Worm (Caenorhabditis elegans): ENCODE results near the gene cutl-24.

cutl-24 gene

DNA sequence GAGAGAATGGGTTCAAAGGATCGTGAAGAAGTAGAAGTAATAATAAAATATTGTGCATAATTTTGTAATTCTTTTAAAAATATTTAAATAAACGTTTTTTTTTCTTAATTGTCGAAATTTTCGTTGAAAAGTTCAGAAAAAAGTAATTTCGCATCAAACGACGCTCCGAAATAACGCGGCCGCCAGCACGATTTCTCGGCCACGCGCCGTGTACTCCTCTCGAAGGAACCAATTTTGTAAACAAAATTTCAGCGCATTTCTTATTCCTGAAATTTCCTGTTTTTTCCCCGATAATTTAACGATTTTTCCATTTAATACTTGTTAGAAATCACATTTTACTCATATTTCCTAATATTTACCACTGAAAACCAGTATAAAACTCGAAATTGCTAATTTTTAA is 27.2 kb downstream of the cutl-24 start, which contains the start of gene Y38C1AA.12 (continued):
- peak; percentile 71 for TF ChIP-seq ceh-34 (tag; optimal IDR thresholded peaks at IDR 0.05)
- no peak for TF ChIP-seq ceh-9 (tag; optimal IDR thresholded peaks at IDR 0.05)
- TF ChIP-seq ceh-2 (tag; optimal IDR thresholded peaks at IDR 0.05), result peak; percentile 86
- TF ChIP-seq C38D4.7 (GFP tag; optimal IDR thresholded peaks at IDR 0.05), result no peak
- peak; percentile 65 for TF ChIP-seq ceh-14 (tag; optimal IDR thresholded peaks at IDR 0.05)
- peak; percentile 51 for TF ChIP-seq ttx-3 (tag; optimal IDR thresholded peaks at IDR 0.05)
- TF ChIP-seq pha-4 (tag; optimal IDR thresholded peaks at IDR 0.05), result no peak
- peak; percentile 90 for TF ChIP-seq tbx-2 (tag; optimal IDR thresholded peaks at IDR 0.05)
- no peak for TF ChIP-seq dve-1 (tag; optimal IDR thresholded peaks at IDR 0.05)
- no peak for TF ChIP-seq ceh-24 (tag; optimal IDR thresholded peaks at IDR 0.05)
- TF ChIP-seq ahr-1 (tag; optimal IDR thresholded peaks at IDR 0.05), result peak; percentile 65
- peak; percentile 44 for TF ChIP-seq hlh-15 (tag; optimal IDR thresholded peaks at IDR 0.05)
- no peak for TF ChIP-seq nhr-232 (tag; optimal IDR thresholded peaks at IDR 0.05)
- TF ChIP-seq ceh-22 (tag; optimal IDR thresholded peaks at IDR 0.05), result no peak
- TF ChIP-seq ref-2 (tag; optimal IDR thresholded peaks at IDR 0.05), result peak; percentile 89
- no peak for TF ChIP-seq ama-1 (optimal IDR thresholded peaks at IDR 0.05)
- no peak for TF ChIP-seq sox-4 (tag; optimal IDR thresholded peaks at IDR 0.05)
- TF ChIP-seq pat-9 (tag; optimal IDR thresholded peaks at IDR 0.05), result no peak
- TF ChIP-seq ceh-30 (tag; optimal IDR thresholded peaks at IDR 0.05), result no peak
- TF ChIP-seq ceh-31 (tag; optimal IDR thresholded peaks at IDR 0.05), result peak; percentile 93
- no peak for TF ChIP-seq gmeb-2 (tag; optimal IDR thresholded peaks at IDR 0.05)
- no peak for TF ChIP-seq Y22D7AL.16 (tag; optimal IDR thresholded peaks at IDR 0.05)
- TF ChIP-seq nhr-11 (tag; optimal IDR thresholded peaks at IDR 0.05), result no peak

DNA sequence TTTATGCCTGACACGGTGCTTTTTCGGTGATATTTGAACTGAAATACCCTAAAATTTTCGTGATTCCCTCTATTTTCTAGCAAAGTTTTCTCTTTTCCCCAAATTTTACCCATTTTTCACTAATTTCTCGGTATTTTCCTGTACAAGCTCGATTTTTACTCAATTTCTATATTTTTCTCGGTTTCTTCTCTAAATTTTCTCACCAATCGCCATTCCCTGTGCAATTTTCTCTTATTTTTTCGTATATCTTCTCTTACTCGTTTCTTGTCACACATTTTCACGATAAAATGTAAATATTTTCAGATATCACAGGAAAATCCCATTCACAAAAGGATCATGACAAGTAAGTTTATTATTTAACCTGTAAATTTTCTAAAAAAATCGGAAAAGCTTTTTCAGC is 29.6 kb downstream of the cutl-24 start, which contains the start of gene csn-3:
Gene csn-3, plus strand, starts transcription at position 301 of the 400 bp plus-strand sequence.
- TF ChIP-seq C08G9.2 (tag; optimal IDR thresholded peaks at IDR 0.05), result no peak
- no peak for TF ChIP-seq unc-55 (GFP tag; optimal IDR thresholded peaks at IDR 0.05)
- no peak for TF ChIP-seq hlh-15 (tag; optimal IDR thresholded peaks at IDR 0.05)

DNA sequence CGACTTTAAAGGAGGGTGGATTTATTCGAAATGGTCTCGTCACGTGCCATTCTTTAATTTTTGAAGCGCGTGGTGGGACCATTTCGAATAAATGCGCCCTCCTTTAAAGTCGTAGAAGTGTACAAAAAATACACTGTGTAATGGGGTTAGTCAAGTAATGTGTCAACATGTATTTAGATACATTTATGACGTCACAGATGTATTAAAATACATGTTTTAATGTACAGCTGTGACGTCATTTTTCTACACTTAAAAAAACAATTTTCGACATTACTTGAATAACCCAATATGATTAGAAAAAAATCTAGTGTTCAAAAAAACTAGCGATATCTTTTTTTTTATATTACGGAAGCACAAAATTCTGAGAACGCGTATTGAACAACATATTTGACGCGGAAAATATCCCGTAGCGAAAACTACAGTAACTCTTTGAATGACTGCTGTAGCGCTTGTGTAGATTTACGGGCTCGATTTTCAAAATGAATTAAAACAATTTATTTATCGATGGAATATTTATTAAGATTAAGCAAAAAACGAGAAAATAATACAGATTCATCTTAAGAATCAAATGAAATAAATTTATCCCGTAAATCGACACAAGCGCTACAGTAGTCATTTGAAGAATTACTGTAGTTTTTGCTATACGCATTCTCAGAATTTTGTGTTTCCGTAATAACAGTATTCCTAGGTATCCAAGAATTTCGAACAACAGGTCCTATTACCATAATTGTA is 38.2 kb downstream of the cutl-24 start, which contains the start of gene gfrp-1:
Gene gfrp-1, plus strand, starts transcription at position 682 of the 732 bp plus-strand sequence.
- TF ChIP-seq fkh-10 (GFP tag; optimal IDR thresholded peaks at IDR 0.05) (no peak), elt-2 (tag; optimal IDR thresholded peaks at IDR 0.05) (no peak), Y22D7AL.16 (tag; optimal IDR thresholded peaks at IDR 0.05) (no peak)

DNA sequence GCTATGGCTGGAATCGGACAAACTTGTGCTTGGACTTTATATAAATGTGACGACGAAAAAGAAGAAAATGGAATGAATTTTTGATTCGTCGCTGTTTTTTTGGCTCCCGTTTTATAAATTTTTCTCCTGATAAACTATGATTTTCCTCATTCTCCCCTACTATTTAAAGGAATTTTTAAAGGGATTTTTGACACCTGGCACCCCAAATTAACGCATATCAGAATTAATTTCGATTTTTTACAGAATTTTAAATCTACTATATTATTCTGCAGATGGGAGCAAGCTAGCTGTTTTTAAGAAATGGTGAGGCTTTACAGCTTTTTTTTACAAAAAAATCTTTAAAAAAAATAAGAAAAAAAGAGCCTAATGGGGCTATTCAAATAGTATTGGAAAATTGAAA is 40.1 kb downstream of the cutl-24 start, which contains the start of gene coa-1:
Gene coa-1, plus strand, starts transcription at position 301 of the 400 bp plus-strand sequence.
- TF ChIP-seq ceh-30 (tag; optimal IDR thresholded peaks at IDR 0.05) (no peak), Y22D7AL.16 (tag; optimal IDR thresholded peaks at IDR 0.05) (no peak), ceh-18 (tag; optimal IDR thresholded peaks at IDR 0.05) (no peak), pha-2 (tag; optimal IDR thresholded peaks at IDR 0.05) (no peak), sdc-2 (tag; optimal IDR thresholded peaks at IDR 0.05) (no peak), ceh-31 (tag; optimal IDR thresholded peaks at IDR 0.05) (no peak), dmd-4 (tag; optimal IDR thresholded peaks at IDR 0.05; ENCODE audit: borderline replicate concordance) (no peak), odd-2 (tag; optimal IDR thresholded peaks at IDR 0.05) (no peak), tbx-7 (tag; optimal IDR thresholded peaks at IDR 0.05) (no peak), rnt-1 (tag; optimal IDR thresholded peaks at IDR 0.05) (no peak), unc-55 (GFP tag; optimal IDR thresholded peaks at IDR 0.05) (no peak), eyg-1 (tag; optimal IDR thresholded peaks at IDR 0.05) (no peak), unc-3 (GFP tag; conservative IDR thresholded peaks at IDR 0.05) (no peak), unc-3 (tag; optimal IDR thresholded peaks at IDR 0.05) (no peak), C08G9.2 (tag; optimal IDR thresholded peaks at IDR 0.05) (no peak), sox-4 (tag; optimal IDR thresholded peaks at IDR 0.05) (no peak), che-1 (tag; optimal IDR thresholded peaks at IDR 0.05) (no peak), hlh-13 (GFP tag; optimal IDR thresholded peaks at IDR 0.05) (no peak), ceh-2 (tag; optimal IDR thresholded peaks at IDR 0.05) (no peak), madf-2 (tag; optimal IDR thresholded peaks at IDR 0.05) (no peak)
